Worm (Caenorhabditis elegans) whole organism, L1 larva: ENCODE data around the gene D1086.8.

Experiments used
- C04F5.9 ChIP-seq: sonication (generic microtip); optimal IDR thresholded peaks from 2 replicates; lab custom pipeline; 2016; ENCODE audit warnings: missing genetic modification characterization, missing compliant biosample characterization
- Y116A8C.19 ChIP-seq: sonication (generic microtip); optimal IDR thresholded peaks from 2 replicates; lab custom pipeline; 2016; ENCODE audit warnings: missing compliant biosample characterization, missing genetic modification characterization, borderline replicate concordance
- aha-1 ChIP-seq: fragments of 150-350 bp; optimal IDR thresholded peaks from 2 replicates; lab custom pipeline; 2014; ENCODE audit warnings: missing biosample characterization, missing genetic modification characterization
- alr-1 ChIP-seq: fragments of 200-800 bp; sonication (Bioruptor generic); optimal IDR thresholded peaks from 2 replicates; lab custom pipeline; 2018; ENCODE audit warnings: borderline replicate concordance, mild to moderate bottlenecking, missing genetic modification characterization, missing compliant biosample characterization
- aly-2 ChIP-seq: fragments of 150-350 bp; optimal IDR thresholded peaks from 2 replicates; lab custom pipeline; 2014; ENCODE audit warnings: missing biosample characterization, missing genetic modification characterization
- blmp-1 ChIP-seq: fragments of 150-350 bp; optimal IDR thresholded peaks from 2 replicates; lab custom pipeline; 2014; ENCODE audit warnings: missing biosample characterization, missing genetic modification characterization
- ceh-90 ChIP-seq: sonication (generic microtip); optimal IDR thresholded peaks from 2 replicates; lab custom pipeline; 2016; ENCODE audit warnings: missing genetic modification characterization, missing compliant biosample characterization
- ces-1 ChIP-seq: fragments of 150-350 bp; optimal IDR thresholded peaks from 2 replicates; lab custom pipeline; 2014; ENCODE audit warnings: missing biosample characterization, missing genetic modification reagents, missing genetic modification characterization
- dpl-1 ChIP-seq, 3 experiments: fragments of 150-350 bp in 2 of 3; sonication (generic microtip) in 1 of 3; optimal IDR thresholded peaks; 2 replicates each; lab custom pipeline; 2014 to 2017; ENCODE audit warnings: missing biosample characterization in 3 of 3, missing genetic modification characterization in 3 of 3, missing genetic modification reagents in 3 of 3
- efl-1 ChIP-seq, 4 experiments: fragments of 150-350 bp; optimal IDR thresholded peaks in 3 of 4; peaks in 1 of 4; 1 replicate in 1 of 4; 2 replicates in 3 of 4; lab custom pipeline; 2014; ENCODE audit warnings: missing biosample characterization in 2 of 4, missing genetic modification characterization in 2 of 4, missing genetic modification reagents in 2 of 4
- efl-3 ChIP-seq: fragments of 200-800 bp; sonication (Bioruptor generic); optimal IDR thresholded peaks from 2 replicates; lab custom pipeline; 2018; ENCODE audit warnings: mild to moderate bottlenecking, missing genetic modification characterization, missing compliant biosample characterization
- egl-13 ChIP-seq: sonication (generic microtip); optimal IDR thresholded peaks from 2 replicates; lab custom pipeline; 2016; ENCODE audit warnings: missing genotype, missing genetic modification reagents, missing genetic modification characterization, missing compliant biosample characterization
- egl-27 ChIP-seq, 2 experiments: fragments of 150-350 bp in 1 of 2; sonication (generic microtip); optimal IDR thresholded peaks; 3 replicates each; lab custom pipeline; 2017 to 2018; ENCODE audit warnings: missing biosample characterization in 2 of 2, missing genetic modification characterization in 2 of 2, missing genetic modification reagents in 2 of 2
- elt-2 ChIP-seq: sonication (generic microtip); optimal IDR thresholded peaks from 2 replicates; lab custom pipeline; 2016; ENCODE audit warnings: missing genetic modification characterization, mild to moderate bottlenecking, inconsistent platforms, missing compliant biosample characterization, missing genetic modification reagents
- elt-3 ChIP-seq, 6 experiments: fragments of 150-350 bp in 1 of 6; sonication (generic microtip); optimal IDR thresholded peaks; 2 replicates each; lab custom pipeline; 2017 to 2018; ENCODE audit warnings: missing biosample characterization in 6 of 6, missing genetic modification characterization in 6 of 6, inconsistent platforms in 1 of 6
- ets-5 ChIP-seq: fragments of 200-800 bp; sonication (Bioruptor generic); IDR thresholded peaks from 2 replicates; pipeline ENCODE4 v1.3.6; 2022; ENCODE audit warnings: missing genetic modification characterization, missing compliant biosample characterization
- fkh-10 ChIP-seq: sonication (generic microtip); optimal IDR thresholded peaks from 2 replicates; lab custom pipeline; 2017; ENCODE audit warnings: missing biosample characterization, missing genetic modification reagents, missing genetic modification characterization
- fkh-4 ChIP-seq: sonication (generic microtip); optimal IDR thresholded peaks from 2 replicates; lab custom pipeline; 2016; ENCODE audit warnings: missing compliant biosample characterization, missing genetic modification characterization, borderline replicate concordance
- fkh-8 ChIP-seq: sonication (generic microtip); optimal IDR thresholded peaks from 2 replicates; lab custom pipeline; 2016; ENCODE audit warnings: mild to moderate bottlenecking, missing genetic modification characterization, missing compliant biosample characterization
- fos-1 ChIP-seq: fragments of 150-350 bp; optimal IDR thresholded peaks from 2 replicates; lab custom pipeline; 2014; ENCODE audit warnings: missing biosample characterization, missing genetic modification characterization
- jun-1 ChIP-seq: fragments of 150-350 bp; optimal IDR thresholded peaks from 2 replicates; lab custom pipeline; 2014; ENCODE audit warnings: missing biosample characterization, missing genetic modification reagents, missing genetic modification characterization
- lin-14 ChIP-seq: fragments of 200-800 bp; sonication (Bioruptor generic); optimal IDR thresholded peaks from 2 replicates; lab custom pipeline; 2018; ENCODE audit warnings: mild to moderate bottlenecking, missing genetic modification characterization, moderate library complexity, missing compliant biosample characterization
- lin-35 ChIP-seq, 2 experiments: fragments of 150-350 bp; optimal IDR thresholded peaks; 2 replicates each; lab custom pipeline; 2014; ENCODE audit warnings: missing biosample characterization in 2 of 2, missing genetic modification characterization in 2 of 2, missing genetic modification reagents in 2 of 2
- lsy-2 ChIP-seq, 2 experiments: fragments of 150-350 bp; optimal IDR thresholded peaks; 2 replicates each; lab custom pipeline; 2014; ENCODE audit warnings: missing biosample characterization in 2 of 2, missing genetic modification characterization in 2 of 2
- mef-2 ChIP-seq: fragments of 150-350 bp; optimal IDR thresholded peaks from 2 replicates; lab custom pipeline; 2014; ENCODE audit warnings: missing biosample characterization, missing genetic modification characterization
- mep-1 ChIP-seq: fragments of 150-350 bp; optimal IDR thresholded peaks from 2 replicates; lab custom pipeline; 2014; ENCODE audit warnings: missing biosample characterization, missing genetic modification characterization
- nhr-11 ChIP-seq: fragments of 150-350 bp; optimal IDR thresholded peaks from 2 replicates; lab custom pipeline; 2014; ENCODE audit warnings: missing biosample characterization, missing genetic modification characterization
- nhr-12 ChIP-seq: sonication (generic microtip); optimal IDR thresholded peaks from 2 replicates; lab custom pipeline; 2017; ENCODE audit warnings: missing biosample characterization, missing genetic modification characterization
- nhr-19 ChIP-seq: fragments of 200-800 bp; sonication (Bioruptor generic); conservative IDR thresholded peaks from 2 replicates; pipeline ENCODE4 v1.3.6; 2022; ENCODE audit warnings: missing genetic modification characterization, missing compliant biosample characterization
- nhr-20 ChIP-seq: sonication (generic microtip); optimal IDR thresholded peaks from 2 replicates; lab custom pipeline; 2016; ENCODE audit warnings: mild to moderate bottlenecking, missing genetic modification characterization, missing compliant biosample characterization
- nhr-28 ChIP-seq: fragments of 150-350 bp; optimal IDR thresholded peaks from 2 replicates; lab custom pipeline; 2014; ENCODE audit warnings: missing biosample characterization, missing genetic modification characterization
- nhr-47 ChIP-seq: sonication (generic microtip); optimal IDR thresholded peaks from 2 replicates; lab custom pipeline; 2016; ENCODE audit warnings: mild to moderate bottlenecking, missing genetic modification characterization, moderate library complexity, missing compliant biosample characterization
- nhr-71 ChIP-seq: sonication (generic microtip); optimal IDR thresholded peaks from 2 replicates; lab custom pipeline; 2016; ENCODE audit warnings: mild to moderate bottlenecking, missing genetic modification characterization, moderate library complexity, missing compliant biosample characterization
- nhr-77 ChIP-seq: fragments of 150-350 bp; optimal IDR thresholded peaks from 2 replicates; lab custom pipeline; 2014; ENCODE audit warnings: missing biosample characterization, missing genetic modification characterization
- nhr-85 ChIP-seq: sonication (generic microtip); peaks from one replicate; lab custom pipeline; 2016; ENCODE audit warnings: missing genetic modification characterization, inconsistent platforms, missing compliant biosample characterization
- pax-3 ChIP-seq: fragments of 200-800 bp; sonication (Bioruptor generic); optimal IDR thresholded peaks from 2 replicates; lab custom pipeline; 2018; ENCODE audit warnings: mild to moderate bottlenecking, missing genetic modification characterization, moderate library complexity, missing compliant biosample characterization
- rnt-1 ChIP-seq: sonication (generic microtip); optimal IDR thresholded peaks from 2 replicates; lab custom pipeline; 2016; ENCODE audit warnings: mild to moderate bottlenecking, missing genetic modification characterization, moderate library complexity, missing compliant biosample characterization
- snpc-4 ChIP-seq: fragments of 150-350 bp; optimal IDR thresholded peaks from 2 replicates; lab custom pipeline; 2014; ENCODE audit warnings: missing biosample characterization, missing genetic modification characterization
- tbx-2 ChIP-seq: sonication (generic microtip); optimal IDR thresholded peaks from 2 replicates; lab custom pipeline; 2016; ENCODE audit warnings: missing genetic modification characterization, missing compliant biosample characterization
- tlp-1 ChIP-seq: fragments of 150-350 bp; optimal IDR thresholded peaks from 2 replicates; lab custom pipeline; 2014; ENCODE audit warnings: missing biosample characterization, missing genetic modification characterization
- unc-130 ChIP-seq: fragments of 150-350 bp; optimal IDR thresholded peaks from 2 replicates; lab custom pipeline; 2017; ENCODE audit warnings: missing biosample characterization, missing genetic modification characterization, inconsistent platforms
- unc-62 ChIP-seq: fragments of 150-350 bp; optimal IDR thresholded peaks from 2 replicates; lab custom pipeline; 2014; ENCODE audit warnings: missing biosample characterization, missing genetic modification reagents, missing genetic modification characterization
- unc-86 ChIP-seq: sonication (generic microtip); optimal IDR thresholded peaks from 2 replicates; lab custom pipeline; 2016; ENCODE audit warnings: missing genetic modification characterization, missing compliant biosample characterization
- zip-4 ChIP-seq: fragments of 200-800 bp; sonication (Bioruptor generic); optimal IDR thresholded peaks from 2 replicates; lab custom pipeline; 2018; ENCODE audit warnings: mild to moderate bottlenecking, missing genetic modification characterization, moderate library complexity, missing compliant biosample characterization

Gene D1086.8

DNA sequence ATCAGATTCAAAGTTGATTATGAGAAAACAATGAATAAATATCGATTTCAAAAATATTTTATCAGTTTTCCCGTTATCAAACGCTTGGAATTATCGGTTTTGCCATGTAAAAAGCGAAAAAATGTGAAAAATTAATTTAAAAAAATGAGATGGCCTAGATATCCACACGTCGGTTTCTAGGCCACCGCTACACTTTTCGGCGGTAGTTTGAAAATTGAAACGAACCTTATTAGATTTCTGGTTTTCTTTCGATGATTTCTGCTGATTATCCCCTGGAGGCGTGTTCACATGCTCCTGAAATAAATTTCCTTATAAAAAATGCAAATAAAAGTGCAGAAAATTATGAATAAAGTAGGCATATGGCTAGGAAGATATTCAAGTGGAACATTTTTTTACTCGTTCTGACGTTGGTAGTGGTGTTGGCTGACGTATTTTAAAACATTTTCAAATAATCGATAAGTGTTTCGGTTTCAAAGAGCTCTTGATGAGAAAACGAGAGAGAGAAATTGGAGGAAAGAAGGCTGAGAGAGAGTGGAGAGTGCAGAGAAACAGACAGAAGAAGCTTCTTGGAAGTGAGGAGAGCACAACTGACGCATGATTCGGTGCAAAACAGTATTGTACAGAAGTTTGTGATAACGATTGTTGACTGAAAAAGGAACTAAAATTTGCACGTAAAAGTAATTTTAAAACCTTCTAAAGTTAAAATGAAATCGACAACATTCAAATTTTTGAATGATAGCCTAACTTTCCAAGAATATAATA lies 39.3 kb downstream of the D1086.8 start:
- no peak for TF ChIP-seq jun-1 (tag; lab: Kevin White, UChicago)
- peak; percentile 12 to 51 for TF ChIP-seq lin-35 (GFP tag; optimal IDR thresholded peaks at IDR 0.05; lab: Kevin White, UChicago)
- peak; percentile 70 for TF ChIP-seq ceh-90 (tag; lab: Kevin White, UChicago)
- peak in 1 of 2 experiments; percentile 9 for TF ChIP-seq lsy-2 (tag; optimal IDR thresholded peaks at IDR 0.05; lab: Kevin White, UChicago)
- TF ChIP-seq nhr-12 (tag; lab: Kevin White, UChicago) = no peak
- no peak for TF ChIP-seq ets-5
- peak; percentile 8 to 45 for TF ChIP-seq efl-1 (optimal IDR thresholded peaks at IDR 0.05; lab: Kevin White, UChicago)
- peak; percentile 66 to 93 for TF ChIP-seq efl-1 (GFP tag; optimal IDR thresholded peaks at IDR 0.05 in 1 of 2; lab: Kevin White, UChicago)
- TF ChIP-seq ces-1 (GFP tag; lab: Kevin White, UChicago) = no peak
- no peak for TF ChIP-seq pax-3 (tag; lab: Kevin White, UChicago)
- no peak for TF ChIP-seq Y116A8C.19 (tag; lab: Kevin White, UChicago)
- TF ChIP-seq lin-14 (GFP tag; lab: Kevin White, UChicago) = peak; percentile 10
- peak; percentile 6 for TF ChIP-seq nhr-71 (tag; lab: Kevin White, UChicago)
- no peak for TF ChIP-seq nhr-20 (tag; lab: Kevin White, UChicago)
- TF ChIP-seq dpl-1 (GFP tag; optimal IDR thresholded peaks at IDR 0.05; lab: Kevin White, UChicago) = peak in 2 of 3 experiments; percentile 23 to 44
- TF ChIP-seq elt-2 (tag; lab: Kevin White, UChicago) = peak; percentile 39
- TF ChIP-seq fos-1 (tag; lab: Kevin White, UChicago) = peak; percentile 2
- TF ChIP-seq nhr-19 (GFP tag; lab: Robert Waterston, UW) = no peak
- TF ChIP-seq rnt-1 = peak; percentile 52
- no peak for TF ChIP-seq unc-130 (tag; lab: Kevin White, UChicago)
- peak; percentile 67 for TF ChIP-seq nhr-85
- no peak for TF ChIP-seq aha-1 (tag; lab: Kevin White, UChicago)
- no peak for TF ChIP-seq nhr-77 (tag; lab: Kevin White, UChicago)
- TF ChIP-seq C04F5.9 (tag; lab: Kevin White, UChicago) = no peak
- TF ChIP-seq blmp-1 = no peak

DNA sequence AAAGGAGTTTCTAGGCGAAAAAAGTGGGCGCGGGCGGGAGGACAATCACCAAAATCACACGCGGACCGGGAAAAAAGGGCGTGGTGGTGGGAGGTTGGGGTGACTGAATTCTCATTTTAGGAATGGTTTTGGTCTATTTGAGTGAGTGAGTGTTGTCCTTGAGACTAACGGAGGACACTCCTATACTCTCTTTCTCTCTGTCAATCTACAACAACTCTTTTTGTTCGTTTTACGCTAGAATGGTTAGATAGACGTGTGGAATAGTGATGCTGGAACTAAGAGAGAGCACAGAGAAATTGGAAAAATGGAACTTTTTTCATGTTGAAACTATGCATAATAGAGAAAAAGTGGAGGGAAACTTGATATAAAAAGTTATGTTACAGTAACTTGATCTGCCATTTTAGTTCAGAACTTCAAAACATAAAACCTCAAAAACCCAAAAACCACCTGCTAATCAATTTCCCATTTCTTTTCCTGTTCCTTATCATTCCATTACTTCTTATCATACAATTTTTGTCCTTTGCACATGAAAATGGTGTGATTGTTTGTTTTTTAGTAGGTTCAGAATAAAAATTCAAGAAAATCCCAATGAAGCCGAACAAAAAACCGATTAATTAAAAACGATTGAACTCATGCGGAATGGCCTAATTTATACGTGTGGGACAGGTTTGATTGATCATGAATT lies 41.0 kb downstream of the D1086.8 start:
- TF ChIP-seq lin-35 (GFP tag; optimal IDR thresholded peaks at IDR 0.05; lab: Kevin White, UChicago) = peak in 1 of 2 experiments; percentile 5
- TF ChIP-seq lin-14 (GFP tag; lab: Kevin White, UChicago) = peak; percentile 54
- TF ChIP-seq nhr-11 (tag; lab: Kevin White, UChicago) = no peak
- TF ChIP-seq blmp-1 = peak; percentile 15
- TF ChIP-seq dpl-1 (GFP tag; optimal IDR thresholded peaks at IDR 0.05; lab: Kevin White, UChicago) = no peak
- TF ChIP-seq lsy-2 (tag; optimal IDR thresholded peaks at IDR 0.05; lab: Kevin White, UChicago) = peak in 1 of 2 experiments; percentile 30
- TF ChIP-seq nhr-28 (tag; lab: Kevin White, UChicago) = no peak
- TF ChIP-seq tlp-1 (tag; lab: Kevin White, UChicago) = peak; percentile 18
- no peak for TF ChIP-seq aly-2 (tag; lab: Kevin White, UChicago)
- no peak for TF ChIP-seq unc-130 (tag; lab: Kevin White, UChicago)
- TF ChIP-seq elt-2 (tag; lab: Kevin White, UChicago) = peak; percentile 53
- no peak for TF ChIP-seq egl-13
- TF ChIP-seq unc-62 (GFP tag; lab: Kevin White, UChicago) = no peak
- peak in 3 of 6 experiments; percentile 12 to 48 (median 26) for TF ChIP-seq elt-3 (tag; optimal IDR thresholded peaks at IDR 0.05; lab: Kevin White, UChicago)
- TF ChIP-seq nhr-85 = peak; percentile 75
- no peak for TF ChIP-seq nhr-47 (tag; lab: Kevin White, UChicago)
- no peak for TF ChIP-seq snpc-4 (tag; lab: Kevin White, UChicago)

DNA sequence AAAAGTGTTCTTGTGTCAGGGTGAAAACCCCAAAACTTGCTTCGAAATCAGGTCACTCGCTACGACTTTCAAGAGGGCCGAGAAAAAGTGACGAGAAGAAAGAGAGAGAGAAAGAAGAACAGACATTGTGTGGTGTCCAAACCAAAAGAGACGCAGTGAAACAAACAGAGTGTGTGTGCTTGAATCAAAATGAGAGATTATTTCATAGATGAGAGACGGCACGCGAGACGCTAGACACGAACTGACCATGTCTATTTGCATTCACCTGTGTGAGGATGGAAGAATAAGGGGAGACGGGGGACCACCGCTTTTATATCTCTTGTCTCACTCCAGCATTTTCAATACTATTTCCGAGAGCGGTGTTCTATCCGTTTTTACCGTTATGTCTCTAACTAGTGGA lies 42.2 kb downstream of the D1086.8 start:
- TF ChIP-seq elt-2 (tag; lab: Kevin White, UChicago) (peak; percentile 25), efl-1 (optimal IDR thresholded peaks at IDR 0.05; lab: Kevin White, UChicago) (peak; percentile 60 to 72), efl-1 (GFP tag; optimal IDR thresholded peaks at IDR 0.05 in 1 of 2; lab: Kevin White, UChicago) (peak; percentile 16 to 94), fkh-8 (tag; lab: Kevin White, UChicago) (peak; percentile 40), blmp-1 (peak; percentile 85), unc-62 (GFP tag; lab: Kevin White, UChicago) (no peak), zip-4 (GFP tag; lab: Kevin White, UChicago) (no peak), mef-2 (tag; lab: Kevin White, UChicago) (peak; percentile 24), mep-1 (tag; lab: Kevin White, UChicago) (peak; percentile 61), unc-86 (tag; lab: Kevin White, UChicago) (no peak), nhr-71 (tag; lab: Kevin White, UChicago) (peak; percentile 79), nhr-28 (tag; lab: Kevin White, UChicago) (no peak), fkh-10 (GFP tag; lab: Kevin White, UChicago) (no peak), alr-1 (tag; lab: Kevin White, UChicago) (no peak), fkh-4 (tag; lab: Kevin White, UChicago) (no peak), egl-27 (tag; optimal IDR thresholded peaks at IDR 0.05; lab: Kevin White, UChicago) (peak in 1 of 2 experiments; percentile 73), tbx-2 (peak; percentile 78), efl-3 (GFP tag; lab: Kevin White, UChicago) (no peak), nhr-20 (tag; lab: Kevin White, UChicago) (peak; percentile 82)
